Worm (Caenorhabditis elegans) whole organism, L2 larva: Measurements from ENCODE around the gene rap-1.

Experiments used
- C34F6.9 ChIP-seq: fragments of 150-350 bp; optimal IDR thresholded peaks from 2 replicates; lab custom pipeline; 2014; ENCODE audit warnings: missing biosample characterization, missing genetic modification characterization
- F13H6.1 ChIP-seq: sonication (generic microtip); optimal IDR thresholded peaks from 2 replicates; lab custom pipeline; 2016; ENCODE audit warnings: missing genetic modification characterization, missing compliant biosample characterization
- R02D3.7 ChIP-seq: fragments of 150-350 bp; optimal IDR thresholded peaks from 2 replicates; lab custom pipeline; 2014; ENCODE audit warnings: missing biosample characterization, missing genetic modification characterization
- Y55F3AM.14 ChIP-seq: fragments of 200-800 bp; sonication (Bioruptor generic); optimal IDR thresholded peaks from 2 replicates; lab custom pipeline; 2018; ENCODE audit warnings: mild to moderate bottlenecking, missing genetic modification characterization, missing compliant biosample characterization
- ama-1 ChIP-seq: fragments of 150-350 bp; optimal IDR thresholded peaks from 2 replicates; lab custom pipeline; 2018; ENCODE audit warnings: inconsistent platforms
- blmp-1 ChIP-seq: sonication (generic microtip); optimal IDR thresholded peaks from 2 replicates; lab custom pipeline; 2017; ENCODE audit warnings: missing genetic modification characterization, mild to moderate bottlenecking, missing compliant biosample characterization, antibody characterized with exemption, moderate library complexity; ENCODE audit not compliant: insufficient read depth
- ceh-16 ChIP-seq: fragments of 150-350 bp; optimal IDR thresholded peaks from 2 replicates; lab custom pipeline; 2014; ENCODE audit warnings: missing biosample characterization, missing genetic modification characterization
- ceh-82 ChIP-seq: fragments of 150-350 bp; optimal IDR thresholded peaks from 2 replicates; lab custom pipeline; 2014; ENCODE audit warnings: missing biosample characterization, missing genetic modification characterization
- crh-2 ChIP-seq: sonication (generic microtip); optimal IDR thresholded peaks from 2 replicates; lab custom pipeline; 2017; ENCODE audit warnings: missing biosample characterization, missing genetic modification characterization
- dmd-4 ChIP-seq: sonication (generic microtip); optimal IDR thresholded peaks from 2 replicates; lab custom pipeline; 2017; ENCODE audit warnings: missing biosample characterization, missing genetic modification characterization
- fos-1 ChIP-seq: fragments of 150-350 bp; optimal IDR thresholded peaks from 2 replicates; lab custom pipeline; 2014; ENCODE audit warnings: missing biosample characterization, missing genetic modification characterization
- gmeb-1 ChIP-seq: fragments of 150-350 bp; optimal IDR thresholded peaks from 2 replicates; lab custom pipeline; 2014; ENCODE audit warnings: missing biosample characterization, missing genetic modification characterization
- lin-11 ChIP-seq: fragments of 150-350 bp; sonication (generic microtip); optimal IDR thresholded peaks from 2 replicates; lab custom pipeline; 2014; ENCODE audit warnings: missing biosample characterization, missing genetic modification characterization, inconsistent platforms, mixed read lengths
- lin-13 ChIP-seq: fragments of 150-350 bp; optimal IDR thresholded peaks from 2 replicates; lab custom pipeline; 2014; ENCODE audit warnings: missing biosample characterization, missing genetic modification reagents, missing genetic modification characterization
- lin-39 ChIP-seq: fragments of 150-350 bp; optimal IDR thresholded peaks from 2 replicates; lab custom pipeline; 2014; ENCODE audit warnings: missing biosample characterization, missing genetic modification reagents, missing genetic modification characterization
- lsy-2 ChIP-seq, 2 experiments: fragments of 150-350 bp in 1 of 2; sonication (generic microtip) in 1 of 2; optimal IDR thresholded peaks; 2 replicates each; lab custom pipeline; 2014 to 2017; ENCODE audit warnings: missing biosample characterization in 2 of 2, missing genetic modification characterization in 2 of 2
- mab-5 ChIP-seq: fragments of 150-350 bp; optimal IDR thresholded peaks from 2 replicates; lab custom pipeline; 2014; ENCODE audit warnings: missing biosample characterization, missing genetic modification characterization
- mbf-1 ChIP-seq: sonication (generic microtip); optimal IDR thresholded peaks from 2 replicates; lab custom pipeline; 2017; ENCODE audit warnings: missing biosample characterization, missing genetic modification characterization
- mdl-1 ChIP-seq, 2 experiments: fragments of 150-350 bp in 1 of 2; sonication (generic microtip) in 1 of 2; optimal IDR thresholded peaks; 2 replicates each; lab custom pipeline; 2017; ENCODE audit warnings: missing biosample characterization in 2 of 2, missing genetic modification characterization in 2 of 2
- nhr-129 ChIP-seq: fragments of 150-350 bp; optimal IDR thresholded peaks from 2 replicates; lab custom pipeline; 2014; ENCODE audit warnings: missing biosample characterization, missing genetic modification characterization
- nhr-21 ChIP-seq: fragments of 150-350 bp; optimal IDR thresholded peaks from 2 replicates; lab custom pipeline; 2014; ENCODE audit warnings: missing biosample characterization, missing genetic modification characterization
- nhr-25 ChIP-seq: fragments of 150-350 bp; sonication (generic microtip); optimal IDR thresholded peaks from 3 replicates; lab custom pipeline; 2014; ENCODE audit warnings: missing biosample characterization, missing genetic modification characterization
- nhr-6 ChIP-seq: fragments of 150-350 bp; optimal IDR thresholded peaks from 2 replicates; lab custom pipeline; 2014; ENCODE audit warnings: missing biosample characterization, missing genetic modification characterization
- sem-4 ChIP-seq: fragments of 150-350 bp; optimal IDR thresholded peaks from 2 replicates; lab custom pipeline; 2014; ENCODE audit warnings: missing biosample characterization, missing genetic modification reagents, missing genetic modification characterization
- skn-1 ChIP-seq: sonication (generic microtip); optimal IDR thresholded peaks from 2 replicates; lab custom pipeline; 2017; ENCODE audit warnings: missing biosample characterization, missing genetic modification characterization
- sma-3 ChIP-seq: sonication (generic microtip); optimal IDR thresholded peaks from 2 replicates; lab custom pipeline; 2016; ENCODE audit warnings: missing genetic modification reagents, missing genetic modification characterization, missing compliant biosample characterization
- sma-9 ChIP-seq, 2 experiments: fragments of 150-350 bp in 1 of 2; sonication (generic microtip) in 1 of 2; optimal IDR thresholded peaks; 2 replicates each; lab custom pipeline; 2014 to 2016; ENCODE audit warnings: missing genetic modification characterization in 2 of 2, mild to moderate bottlenecking in 1 of 2, missing biosample characterization in 1 of 2, missing compliant biosample characterization in 1 of 2, missing genetic modification reagents in 1 of 2, moderate library complexity in 1 of 2
- snpc-4 ChIP-seq: fragments of 150-350 bp; optimal IDR thresholded peaks from 2 replicates; lab custom pipeline; 2014; ENCODE audit warnings: missing biosample characterization, missing genetic modification characterization
- unc-39 ChIP-seq: fragments of 150-350 bp; optimal IDR thresholded peaks from 2 replicates; lab custom pipeline; 2014; ENCODE audit warnings: missing biosample characterization, missing genetic modification characterization
- unc-55 ChIP-seq: fragments of 150-350 bp; sonication (generic microtip); optimal IDR thresholded peaks from 3 replicates; lab custom pipeline; 2014; ENCODE audit warnings: missing biosample characterization, missing genetic modification reagents, missing genetic modification characterization
- unc-62 ChIP-seq: fragments of 150-350 bp; optimal IDR thresholded peaks from 2 replicates; lab custom pipeline; 2014; ENCODE audit warnings: missing biosample characterization, missing genetic modification reagents, missing genetic modification characterization
- zag-1 ChIP-seq: fragments of 150-350 bp; optimal IDR thresholded peaks from 2 replicates; lab custom pipeline; 2014; ENCODE audit warnings: missing biosample characterization, missing genetic modification characterization
- ztf-1 ChIP-seq: fragments of 200-800 bp; sonication (Bioruptor generic); conservative IDR thresholded peaks from 2 replicates; pipeline ENCODE4 v1.3.6; 2022; ENCODE audit warnings: missing genetic modification characterization, missing compliant biosample characterization
- ztf-11 ChIP-seq: sonication (generic microtip); optimal IDR thresholded peaks from 2 replicates; lab custom pipeline; 2017; ENCODE audit warnings: missing biosample characterization, missing genetic modification characterization
- ztf-4 ChIP-seq: fragments of 150-350 bp; optimal IDR thresholded peaks from 2 replicates; lab custom pipeline; 2014; ENCODE audit warnings: missing biosample characterization, missing genetic modification characterization

Gene rap-1

ce11 chrIV:8954126-8954525 lies 35.4 kb upstream of the rap-1 start:
- TF ChIP-seq nhr-6 (peak; percentile 5), ceh-16 (no peak), unc-55 (GFP tag; lab: Kevin White, UChicago) (peak; percentile 9), lin-39 (tag; lab: Kevin White, UChicago) (no peak)

ce11 chrIV:8951953-8952567 lies 33.4 kb upstream of the rap-1 start:
- TF ChIP-seq fos-1 (peak; percentile 31), sem-4 (tag; lab: Kevin White, UChicago) (no peak)
- TF ChIP-seq, all 48 proteins: peak for 1

- peak; percentile 68 for TF ChIP-seq ztf-4 (tag; lab: Kevin White, UChicago)
- TF ChIP-seq nhr-21 (tag; lab: Kevin White, UChicago): peak; percentile 65
- no peak for TF ChIP-seq snpc-4 (tag; lab: Kevin White, UChicago)
- TF ChIP-seq lin-13: no peak
- TF ChIP-seq nhr-129: peak; percentile 81
- peak; percentile 82 for TF ChIP-seq F13H6.1 (tag; lab: Kevin White, UChicago)
- TF ChIP-seq fos-1: peak; percentile 99
- peak; percentile 57 to 89 for TF ChIP-seq mdl-1 (tag; optimal IDR thresholded peaks at IDR 0.05; lab: Kevin White, UChicago)
- TF ChIP-seq crh-2 (tag; lab: Kevin White, UChicago): peak; percentile 92
- peak; percentile 95 for TF ChIP-seq sma-9 (GFP tag; optimal IDR thresholded peaks at IDR 0.05; lab: Kevin White, UChicago)
- no peak for TF ChIP-seq sma-9 (tag; optimal IDR thresholded peaks at IDR 0.05; lab: Kevin White, UChicago)
- TF ChIP-seq C34F6.9: peak; percentile 85
- peak; percentile 84 for TF ChIP-seq gmeb-1 (tag; lab: Kevin White, UChicago)
- no peak for TF ChIP-seq skn-1 (tag; lab: Kevin White, UChicago)
- TF ChIP-seq nhr-25 (tag; lab: Kevin White, UChicago): peak; percentile 97
- peak in 1 of 2 experiments; percentile 75 for TF ChIP-seq lsy-2 (tag; optimal IDR thresholded peaks at IDR 0.05; lab: Kevin White, UChicago)
- peak; percentile 35 for TF ChIP-seq ama-1 (lab: Kevin White, UChicago)
- TF ChIP-seq Y55F3AM.14: no peak
- TF ChIP-seq sma-3 (GFP tag; lab: Kevin White, UChicago): peak; percentile 74
- TF ChIP-seq nhr-6: peak; percentile 86
- TF ChIP-seq blmp-1 (tag; lab: Kevin White, UChicago): peak; percentile 95
Measured at ce11 chrIV:8949078-8950039, 30.7 kb upstream of the rap-1 start.

- TF ChIP-seq ceh-82: no peak
- TF ChIP-seq mdl-1 (tag; optimal IDR thresholded peaks at IDR 0.05; lab: Kevin White, UChicago): peak; percentile 18 to 71
- TF ChIP-seq crh-2 (tag; lab: Kevin White, UChicago): peak; percentile 67
- TF ChIP-seq ztf-11: no peak
- no peak for TF ChIP-seq lin-39 (tag; lab: Kevin White, UChicago)
- TF ChIP-seq sem-4 (tag; lab: Kevin White, UChicago): peak; percentile 78
- TF ChIP-seq nhr-129: peak; percentile 62
- peak; percentile 85 for TF ChIP-seq mab-5 (tag; lab: Kevin White, UChicago)
- no peak for TF ChIP-seq ztf-1 (GFP tag; lab: Robert Waterston, UW)
- TF ChIP-seq F13H6.1 (tag; lab: Kevin White, UChicago): peak; percentile 65
- TF ChIP-seq sma-9 (GFP tag; optimal IDR thresholded peaks at IDR 0.05; lab: Kevin White, UChicago): peak; percentile 49
- TF ChIP-seq sma-9 (tag; optimal IDR thresholded peaks at IDR 0.05; lab: Kevin White, UChicago): no peak
- TF ChIP-seq zag-1 (tag; lab: Kevin White, UChicago): peak; percentile 13
- TF ChIP-seq nhr-6: no peak
- TF ChIP-seq lsy-2 (tag; optimal IDR thresholded peaks at IDR 0.05; lab: Kevin White, UChicago): peak in 1 of 2 experiments; percentile 68
- TF ChIP-seq lin-11 (tag; lab: Kevin White, UChicago): no peak
- TF ChIP-seq C34F6.9: peak; percentile 76
- no peak for TF ChIP-seq nhr-25 (tag; lab: Kevin White, UChicago)
Measured at ce11 chrIV:8947146-8947545, 28.5 kb upstream of the rap-1 start.

- no peak for TF ChIP-seq zag-1 (tag; lab: Kevin White, UChicago)
- no peak for TF ChIP-seq unc-55 (GFP tag; lab: Kevin White, UChicago)
- no peak for TF ChIP-seq dmd-4 (tag; lab: Kevin White, UChicago)
- no peak for TF ChIP-seq unc-39
- TF ChIP-seq crh-2 (tag; lab: Kevin White, UChicago): no peak
- TF ChIP-seq ceh-82: no peak
- TF ChIP-seq mab-5 (tag; lab: Kevin White, UChicago): no peak
- TF ChIP-seq gmeb-1 (tag; lab: Kevin White, UChicago): no peak
- no peak for TF ChIP-seq mbf-1
- no peak for TF ChIP-seq R02D3.7 (tag; lab: Kevin White, UChicago)
- no peak for TF ChIP-seq skn-1 (tag; lab: Kevin White, UChicago)
- no peak for TF ChIP-seq unc-62 (GFP tag; lab: Kevin White, UChicago)
- TF ChIP-seq nhr-21 (tag; lab: Kevin White, UChicago): no peak
- no peak for TF ChIP-seq snpc-4 (tag; lab: Kevin White, UChicago)
Measured at ce11 chrIV:8943430-8943829, 24.7 kb upstream of the rap-1 start.
